Fruit fly (Drosophila melanogaster): ENCODE results near the gene FER.

Gene FER

dm6 chr3R:9343022-9343587 is 51.2 kb downstream of the FER start:
- TF ChIP-seq insv (optimal IDR thresholded peaks at IDR 0.05) (no peak), psq (optimal IDR thresholded peaks at IDR 0.05) (no peak), Sin3A (optimal IDR thresholded peaks at IDR 0.05) (no peak), Myc (optimal IDR thresholded peaks at IDR 0.05) (no peak), h (optimal IDR thresholded peaks at IDR 0.05) (no peak), ttk (optimal IDR thresholded peaks at IDR 0.05) (no peak)

- TF ChIP-seq insv (optimal IDR thresholded peaks at IDR 0.05) (no peak), h (optimal IDR thresholded peaks at IDR 0.05) (no peak), Myc (optimal IDR thresholded peaks at IDR 0.05) (no peak), ttk (optimal IDR thresholded peaks at IDR 0.05) (no peak), Sin3A (optimal IDR thresholded peaks at IDR 0.05) (no peak), psq (optimal IDR thresholded peaks at IDR 0.05) (no peak)
These were observed 52.0 kb downstream of the FER start for dm6 chr3R:9342248-9342882.

- no peak for TF ChIP-seq Sin3A (optimal IDR thresholded peaks at IDR 0.05)
- no peak for TF ChIP-seq psq (optimal IDR thresholded peaks at IDR 0.05)
- TF ChIP-seq ttk (optimal IDR thresholded peaks at IDR 0.05) = no peak
- no peak for TF ChIP-seq insv (optimal IDR thresholded peaks at IDR 0.05)
- no peak for TF ChIP-seq Myc (optimal IDR thresholded peaks at IDR 0.05)
- TF ChIP-seq h (optimal IDR thresholded peaks at IDR 0.05) = no peak
These were observed 52.9 kb downstream of the FER start for dm6 chr3R:9341189-9342012.

- TF ChIP-seq psq (optimal IDR thresholded peaks at IDR 0.05) (no peak), Myc (optimal IDR thresholded peaks at IDR 0.05) (no peak), insv (optimal IDR thresholded peaks at IDR 0.05) (no peak), ttk (optimal IDR thresholded peaks at IDR 0.05) (no peak), h (optimal IDR thresholded peaks at IDR 0.05) (no peak), Sin3A (optimal IDR thresholded peaks at IDR 0.05) (no peak)
These were observed 53.7 kb downstream of the FER start for dm6 chr3R:9340425-9341188.

- no peak for TF ChIP-seq insv (optimal IDR thresholded peaks at IDR 0.05)
- no peak for TF ChIP-seq ttk (optimal IDR thresholded peaks at IDR 0.05)
- TF ChIP-seq psq (optimal IDR thresholded peaks at IDR 0.05) = no peak
- no peak for TF ChIP-seq Sin3A (optimal IDR thresholded peaks at IDR 0.05)
- TF ChIP-seq Myc (optimal IDR thresholded peaks at IDR 0.05) = no peak
- TF ChIP-seq h (optimal IDR thresholded peaks at IDR 0.05) = no peak
These were observed 54.4 kb downstream of the FER start, which contains the start of gene drn for dm6 chr3R:9340076-9340315. Gene drn, plus strand, starts transcription at chr3R:9340216.

dm6 chr3R:9339176-9340075 is 54.9 kb downstream of the FER start:
- TF ChIP-seq Myc (optimal IDR thresholded peaks at IDR 0.05) = no peak
- no peak for TF ChIP-seq ttk (optimal IDR thresholded peaks at IDR 0.05)
- TF ChIP-seq h (optimal IDR thresholded peaks at IDR 0.05) = no peak
- no peak for TF ChIP-seq insv (optimal IDR thresholded peaks at IDR 0.05)
- TF ChIP-seq psq (optimal IDR thresholded peaks at IDR 0.05) = no peak
- no peak for TF ChIP-seq Sin3A (optimal IDR thresholded peaks at IDR 0.05)

dm6 chr3R:9338771-9339170 is 55.6 kb downstream of the FER start:
- no peak for TF ChIP-seq Myc (optimal IDR thresholded peaks at IDR 0.05)
- TF ChIP-seq ttk (optimal IDR thresholded peaks at IDR 0.05) = no peak
- no peak for TF ChIP-seq Sin3A (optimal IDR thresholded peaks at IDR 0.05)
- no peak for TF ChIP-seq insv (optimal IDR thresholded peaks at IDR 0.05)
- TF ChIP-seq h (optimal IDR thresholded peaks at IDR 0.05) = no peak
- TF ChIP-seq psq (optimal IDR thresholded peaks at IDR 0.05) = no peak

dm6 chr3R:9337402-9338254 is 56.7 kb downstream of the FER start:
- TF ChIP-seq ttk (optimal IDR thresholded peaks at IDR 0.05) (no peak), insv (optimal IDR thresholded peaks at IDR 0.05) (no peak), Sin3A (optimal IDR thresholded peaks at IDR 0.05) (no peak), h (optimal IDR thresholded peaks at IDR 0.05) (no peak), psq (optimal IDR thresholded peaks at IDR 0.05) (no peak), Myc (optimal IDR thresholded peaks at IDR 0.05) (no peak)

- TF ChIP-seq ttk (optimal IDR thresholded peaks at IDR 0.05) = no peak
- no peak for TF ChIP-seq psq (optimal IDR thresholded peaks at IDR 0.05)
- TF ChIP-seq Sin3A (optimal IDR thresholded peaks at IDR 0.05) = no peak
- TF ChIP-seq insv (optimal IDR thresholded peaks at IDR 0.05) = no peak
- no peak for TF ChIP-seq Myc (optimal IDR thresholded peaks at IDR 0.05)
- no peak for TF ChIP-seq h (optimal IDR thresholded peaks at IDR 0.05)
These were observed 59.5 kb downstream of the FER start, which contains the start of the genes Aduk and pasi2 for dm6 chr3R:9334592-9335518. Gene Aduk, minus strand, starts transcription at chr3R:9334714. Gene pasi2, plus strand, starts transcription at chr3R:9335170.

Data from Kc167 (cell line).